Fruit fly (Drosophila melanogaster) whole organism, embryonic: ENCODE data around the gene CG6136.
A peak's percentile ranks its signal among the peaks of the same experiment; 100 is the strongest.

Source experiments
- BtbVII ChIP-seq: fragments of 200-800 bp; sonication (Bioruptor generic); optimal IDR thresholded peaks from 3 replicates; lab custom pipeline; 2017; ENCODE audit warnings: missing biosample characterization, mild to moderate bottlenecking, missing genetic modification characterization
- Bteb2 ChIP-seq: fragments of 200-800 bp; sonication (Bioruptor generic); optimal IDR thresholded peaks from 2 replicates; lab custom pipeline; 2016; ENCODE audit warnings: missing biosample characterization, missing genetic modification characterization
- CG10462 ChIP-seq: fragments of 200-800 bp; sonication (Bioruptor generic); optimal IDR thresholded peaks from 2 replicates; lab custom pipeline; 2016; ENCODE audit warnings: missing biosample characterization, missing genetic modification characterization
- CG12391 ChIP-seq: fragments of 200-800 bp; sonication (Bioruptor generic); optimal IDR thresholded peaks from 3 replicates; lab custom pipeline; 2018; ENCODE audit warnings: missing biosample characterization, mild to moderate bottlenecking, missing genetic modification characterization, moderate library complexity
- CG12744 ChIP-seq: fragments of 200-800 bp; sonication (Bioruptor generic); optimal IDR thresholded peaks from 2 replicates; lab custom pipeline; 2016; ENCODE audit warnings: missing biosample characterization, missing genetic modification characterization
- CG13624 ChIP-seq: fragments of 200-800 bp; sonication (Bioruptor generic); optimal IDR thresholded peaks from 2 replicates; lab custom pipeline; 2016; ENCODE audit warnings: missing biosample characterization, missing genetic modification characterization
- CG13894 ChIP-seq: fragments of 200-800 bp; sonication (Bioruptor generic); optimal IDR thresholded peaks from 3 replicates; lab custom pipeline; 2018; ENCODE audit warnings: missing biosample characterization, mild to moderate bottlenecking, missing genetic modification characterization, moderate library complexity
- CG17568 ChIP-seq: fragments of 200-800 bp; sonication (Bioruptor generic); optimal IDR thresholded peaks from 2 replicates; lab custom pipeline; 2018; ENCODE audit warnings: missing biosample characterization, mild to moderate bottlenecking, missing genetic modification characterization, moderate library complexity
- CG17612 ChIP-seq: fragments of 200-800 bp; sonication (Bioruptor generic); IDR thresholded peaks from 2 replicates; pipeline ENCODE4 v1.3.6; 2022; ENCODE audit warnings: missing biosample characterization, missing genetic modification characterization
- CG2116 ChIP-seq: fragments of 200-800 bp; sonication (Bioruptor generic); optimal IDR thresholded peaks from 3 replicates; lab custom pipeline; 2018; ENCODE audit warnings: missing biosample characterization, mild to moderate bottlenecking, missing genetic modification characterization
- CG30020 ChIP-seq: fragments of 200-800 bp; optimal IDR thresholded peaks from 2 replicates; lab custom pipeline; 2019; ENCODE audit warnings: missing biosample characterization, mild to moderate bottlenecking, missing genetic modification characterization, moderate library complexity
- CG30403 ChIP-seq: fragments of 200-800 bp; sonication (Bioruptor generic); optimal IDR thresholded peaks from 3 replicates; lab custom pipeline; 2016; ENCODE audit warnings: missing biosample characterization, missing genetic modification characterization
- CG32767 ChIP-seq: fragments of 200-800 bp; sonication (Bioruptor generic); IDR thresholded peaks from 2 replicates; pipeline ENCODE4 v1.3.6; 2022; ENCODE audit warnings: missing biosample characterization, missing genetic modification characterization
- CG7271 ChIP-seq: fragments of 200-800 bp; sonication (Bioruptor generic); optimal IDR thresholded peaks from 2 replicates; lab custom pipeline; 2018; ENCODE audit warnings: missing biosample characterization, mild to moderate bottlenecking, missing genetic modification characterization, moderate library complexity
- CG7372 ChIP-seq: fragments of 200-800 bp; sonication (Bioruptor generic); IDR thresholded peaks from 2 replicates; pipeline ENCODE4 v1.3.6; 2022; ENCODE audit warnings: missing biosample characterization, missing genetic modification characterization
- CG7745 ChIP-seq: fragments of 200-800 bp; sonication (Bioruptor generic); optimal IDR thresholded peaks from 2 replicates; lab custom pipeline; 2018; ENCODE audit warnings: missing biosample characterization, mild to moderate bottlenecking, missing genetic modification characterization, moderate library complexity
- CG9727 ChIP-seq: fragments of 200-800 bp; sonication (Bioruptor generic); optimal IDR thresholded peaks from 3 replicates; lab custom pipeline; 2017; ENCODE audit warnings: missing biosample characterization, mild to moderate bottlenecking, missing genetic modification characterization
- CG9817 ChIP-seq: fragments of 200-800 bp; sonication (Bioruptor generic); optimal IDR thresholded peaks from 2 replicates; lab custom pipeline; 2018; ENCODE audit warnings: missing biosample characterization, mild to moderate bottlenecking, missing genetic modification characterization, moderate library complexity
- CG9932 ChIP-seq: fragments of 200-800 bp; sonication (Bioruptor generic); IDR thresholded peaks from 2 replicates; pipeline ENCODE4 v1.3.6; 2022; ENCODE audit warnings: missing biosample characterization, missing genetic modification characterization
- Dek ChIP-seq: fragments of 200-800 bp; sonication (Bioruptor generic); optimal IDR thresholded peaks from 3 replicates; lab custom pipeline; 2019; ENCODE audit warnings: missing biosample characterization, mild to moderate bottlenecking, missing genetic modification characterization, moderate library complexity
- Dref ChIP-seq: fragments of 200-800 bp; sonication (Bioruptor generic); IDR thresholded peaks from 2 replicates; pipeline ENCODE4 v1.3.6; 2022; ENCODE audit warnings: missing biosample characterization, missing genetic modification characterization
- Fer3 ChIP-seq: fragments of 200-800 bp; sonication (Bioruptor generic); optimal IDR thresholded peaks from 2 replicates; lab custom pipeline; 2018; ENCODE audit warnings: missing biosample characterization, mild to moderate bottlenecking, missing genetic modification characterization, moderate library complexity
- Gug ChIP-seq: fragments of 200-800 bp; sonication (Bioruptor generic); IDR thresholded peaks from 4 replicates; pipeline ENCODE4 v1.3.6; 2022; ENCODE audit warnings: missing biosample characterization, missing genetic modification characterization
- HLH4C ChIP-seq: fragments of 200-800 bp; sonication (Bioruptor generic); IDR thresholded peaks from 3 replicates; pipeline ENCODE4 v1.3.6; 2022; ENCODE audit warnings: missing biosample characterization, missing genetic modification characterization; ENCODE audit not compliant: partially characterized antibody
- Hand ChIP-seq: fragments of 200-800 bp; sonication (Bioruptor generic); optimal IDR thresholded peaks from 2 replicates; lab custom pipeline; 2017; ENCODE audit warnings: mild to moderate bottlenecking, missing biosample characterization, missing genetic modification reagents, missing genetic modification characterization
- HmgZ ChIP-seq: fragments of 200-800 bp; sonication (Bioruptor generic); optimal IDR thresholded peaks from 2 replicates; lab custom pipeline; 2018; ENCODE audit warnings: missing biosample characterization, mild to moderate bottlenecking, missing genetic modification characterization
- MESR4 ChIP-seq: fragments of 200-800 bp; sonication (Bioruptor generic); optimal IDR thresholded peaks from 2 replicates; lab custom pipeline; 2018; ENCODE audit warnings: missing biosample characterization, mild to moderate bottlenecking, missing genetic modification characterization, moderate library complexity
- Mad ChIP-seq: fragments of 200-800 bp; sonication (Bioruptor generic); optimal IDR thresholded peaks from 2 replicates; lab custom pipeline; 2016; ENCODE audit warnings: missing biosample characterization, missing genetic modification characterization
- Sry-δ ChIP-seq: fragments of 200-800 bp; sonication (Bioruptor generic); optimal IDR thresholded peaks from 2 replicates; lab custom pipeline; 2016; ENCODE audit warnings: missing biosample characterization, missing genetic modification characterization
- Usf ChIP-seq: fragments of 200-800 bp; sonication (Bioruptor generic); optimal IDR thresholded peaks from 2 replicates; lab custom pipeline; 2017; ENCODE audit warnings: missing genotype, missing biosample characterization, missing genetic modification characterization
- bab2 ChIP-seq: fragments of 200-800 bp; sonication (Bioruptor generic); optimal IDR thresholded peaks from 2 replicates; lab custom pipeline; 2016; ENCODE audit warnings: missing biosample characterization, missing genetic modification characterization
- bcd ChIP-seq: fragments of 200-800 bp; sonication (Bioruptor generic); optimal IDR thresholded peaks from 2 replicates; lab custom pipeline; 2017; ENCODE audit warnings: missing biosample characterization, mild to moderate bottlenecking, missing genetic modification characterization
- bsh ChIP-seq, 2 experiments: fragments of 200-800 bp; sonication (Bioruptor generic); optimal IDR thresholded peaks; 2 replicates each; lab custom pipeline; 2017 to 2018; ENCODE audit warnings: mild to moderate bottlenecking in 2 of 2, missing biosample characterization in 2 of 2, missing genetic modification characterization in 2 of 2, moderate library complexity in 1 of 2
- eve ChIP-seq, 2 experiments: fragments of >200 bp; optimal IDR thresholded peaks; 2 replicates each; lab custom pipeline; 2017; ENCODE audit warnings: missing biosample characterization in 2 of 2, missing genetic modification characterization in 2 of 2
- fd64A ChIP-seq: fragments of 200-800 bp; sonication (Bioruptor generic); optimal IDR thresholded peaks from 3 replicates; lab custom pipeline; 2018; ENCODE audit warnings: missing biosample characterization, mild to moderate bottlenecking, missing genetic modification characterization
- gce ChIP-seq: fragments of 200-800 bp; sonication (Bioruptor generic); IDR thresholded peaks from 3 replicates; pipeline ENCODE4 v1.3.6; 2022; ENCODE audit warnings: missing biosample characterization, missing genetic modification characterization
- grau ChIP-seq: fragments of 200-800 bp; optimal IDR thresholded peaks from 3 replicates; lab custom pipeline; 2019; ENCODE audit warnings: missing biosample characterization, mild to moderate bottlenecking, missing genetic modification characterization, moderate library complexity
- hbn ChIP-seq: fragments of 200-800 bp; sonication (Bioruptor generic); IDR thresholded peaks from 2 replicates; pipeline ENCODE4 v1.3.6; 2022; ENCODE audit warnings: missing biosample characterization, missing genetic modification characterization; ENCODE audit not compliant: partially characterized antibody
- lab ChIP-seq: fragments of 200-800 bp; sonication (Bioruptor generic); optimal IDR thresholded peaks from 3 replicates; lab custom pipeline; 2017; ENCODE audit warnings: missing biosample characterization, missing genetic modification characterization, mild to moderate bottlenecking, moderate library complexity, missing genetic modification reagents
- lilli ChIP-seq: fragments of 200-800 bp; sonication (Bioruptor generic); optimal IDR thresholded peaks from 3 replicates; lab custom pipeline; 2016; ENCODE audit warnings: missing biosample characterization, missing genetic modification characterization
- nmo ChIP-seq: fragments of 200-800 bp; sonication (Bioruptor generic); optimal IDR thresholded peaks from 2 replicates; lab custom pipeline; 2018; ENCODE audit warnings: missing biosample characterization, mild to moderate bottlenecking, missing genetic modification characterization, moderate library complexity
- pb ChIP-seq: fragments of 200-800 bp; sonication (Bioruptor generic); optimal IDR thresholded peaks from 3 replicates; lab custom pipeline; 2016; ENCODE audit warnings: missing biosample characterization, missing genetic modification characterization
- pzg ChIP-seq: fragments of 200-800 bp; sonication (Bioruptor generic); optimal IDR thresholded peaks from 3 replicates; lab custom pipeline; 2018; ENCODE audit warnings: missing biosample characterization, mild to moderate bottlenecking, missing genetic modification characterization, moderate library complexity
- row ChIP-seq: fragments of 200-800 bp; sonication (Bioruptor generic); IDR thresholded peaks from 3 replicates; pipeline ENCODE4 v1.3.6; 2022; ENCODE audit warnings: missing biosample characterization, missing genetic modification characterization
- sens ChIP-seq: fragments of 200-800 bp; sonication (Bioruptor generic); peaks from one replicate; lab custom pipeline; 2016; ENCODE audit warnings: missing biosample characterization, missing genetic modification characterization
- tgo ChIP-seq: fragments of 200-800 bp; sonication (Bioruptor generic); IDR thresholded peaks from 3 replicates; pipeline ENCODE4 v1.3.6; 2022; ENCODE audit warnings: missing biosample characterization, missing genetic modification characterization
- tll ChIP-seq, 2 experiments: fragments of 200-800 bp in 1 of 2; fragments of >200 bp in 1 of 2; sonication (Bioruptor generic) in 1 of 2; optimal IDR thresholded peaks; 2 replicates each; lab custom pipeline; 2017 to 2019; ENCODE audit warnings: missing biosample characterization in 2 of 2, missing genetic modification characterization in 2 of 2, mild to moderate bottlenecking in 1 of 2, moderate library complexity in 1 of 2
- toy ChIP-seq: fragments of 200-800 bp; sonication (Bioruptor generic); IDR thresholded peaks from 2 replicates; pipeline ENCODE4 v1.3.6; 2022; ENCODE audit warnings: missing biosample characterization, missing genetic modification characterization
- trem ChIP-seq: fragments of 200-800 bp; optimal IDR thresholded peaks from 3 replicates; lab custom pipeline; 2019; ENCODE audit warnings: missing biosample characterization, mild to moderate bottlenecking, missing genetic modification characterization, moderate library complexity
- unc-4 ChIP-seq: fragments of 200-800 bp; sonication (Bioruptor generic); IDR thresholded peaks from 2 replicates; pipeline ENCODE4 v1.3.6; 2022; ENCODE audit warnings: missing biosample characterization, missing genetic modification characterization; ENCODE audit not compliant: partially characterized antibody
- yki ChIP-seq: fragments of >200 bp; optimal IDR thresholded peaks from 3 replicates; lab custom pipeline; 2018

Gene CG6136

dm6 chr3R:15330472-15330871 is 41.5 kb downstream of the CG6136 start, which contains the start of gene mRpL9 (continued):
- TF ChIP-seq bab2 (GFP tag; lab: Kevin White, UChicago) (no peak), CG30020 (tag; lab: Kevin White, UChicago) (peak; percentile 31), CG17612 (GFP tag; lab: Robert Waterston, UW) (no peak), MESR4 (GFP tag; lab: Kevin White, UChicago) (peak; percentile 63), lilli (GFP tag; lab: Kevin White, UChicago) (peak; percentile 28), CG13624 (GFP tag; lab: Kevin White, UChicago) (peak; percentile 30), hbn (GFP tag; lab: Robert Waterston, UW) (no peak), Fer3 (tag; lab: Kevin White, UChicago) (peak; percentile 35), bcd (no peak), CG32767 (GFP tag; lab: Robert Waterston, UW) (no peak), Dref (peak; percentile 29; the same call in 1 of the 2 replicates), unc-4 (peak; percentile 39; the same call in 1 of the 2 replicates), row (peak; percentile 72), sens (GFP tag; lab: Kevin White, UChicago) (peak; percentile 47), CG9727 (GFP tag; lab: Kevin White, UChicago) (peak; percentile 0), yki (lab: Kevin White, UChicago) (no peak), tgo (GFP tag; lab: Robert Waterston, UW) (no peak), CG13894 (tag; lab: Kevin White, UChicago) (no peak), CG30403 (GFP tag; lab: Kevin White, UChicago) (peak; percentile 43), eve (GFP tag; optimal IDR thresholded peaks at IDR 0.05; lab: Kevin White, UChicago) (no peak), HmgZ (tag; lab: Kevin White, UChicago) (peak; percentile 58), CG7745 (tag; lab: Kevin White, UChicago) (no peak), gce (GFP tag; lab: Robert Waterston, UW) (no peak), CG2116 (peak; percentile 16), BtbVII (GFP tag; lab: Kevin White, UChicago) (no peak), Hand (no peak), CG12391 (tag; lab: Kevin White, UChicago) (peak; percentile 42), Dek (tag; lab: Kevin White, UChicago) (no peak), pb (GFP tag; lab: Kevin White, UChicago) (no peak), CG7271 (tag; lab: Kevin White, UChicago) (no peak), CG7372 (GFP tag; lab: Robert Waterston, UW) (no peak), trem (peak; percentile 67), CG9932 (GFP tag; lab: Robert Waterston, UW) (peak; percentile 60), lab (GFP tag; lab: Kevin White, UChicago) (no peak), Usf (GFP tag; lab: Kevin White, UChicago) (no peak), pzg (peak; percentile 69), grau (tag; lab: Kevin White, UChicago) (peak; percentile 39), toy (GFP tag; lab: Robert Waterston, UW) (no peak), CG12744 (GFP tag; lab: Kevin White, UChicago) (peak; percentile 5), bsh (GFP tag; optimal IDR thresholded peaks at IDR 0.05; lab: Kevin White, UChicago) (peak in 1 of 2 experiments; percentile 7), Sry-δ (GFP tag; lab: Kevin White, UChicago) (peak; percentile 71), tll (GFP tag; optimal IDR thresholded peaks at IDR 0.05; lab: Kevin White, UChicago) (peak in 1 of 2 experiments; percentile 34), nmo (GFP tag; lab: Kevin White, UChicago) (peak; percentile 34), CG9817 (tag; lab: Kevin White, UChicago) (peak; percentile 33), HLH4C (GFP tag; lab: Robert Waterston, UW) (0 out of 3 replicates have a peak, but pooled peaks have one; percentile 48), Gug (GFP tag; lab: Robert Waterston, UW) (peak; percentile 41; the same call in 1 of the 4 replicates), fd64A (GFP tag; lab: Kevin White, UChicago) (no peak), Mad (GFP tag; lab: Kevin White, UChicago) (peak; percentile 22), CG17568 (GFP tag; lab: Kevin White, UChicago) (no peak), Bteb2 (GFP tag; lab: Kevin White, UChicago) (peak; percentile 12), CG10462 (GFP tag; lab: Kevin White, UChicago) (no peak)
